Fruit fly (Drosophila melanogaster): ENCODE data around the gene CG16753.

CG16753 gene

dm6 chr3L:3052110-3052871, 2.6 kb upstream of the CG16753 start, which contains the start of gene CG1271 (continued):
- TF ChIP-seq topi (GFP tag; optimal IDR thresholded peaks at IDR 0.05) (peak; percentile 63), net (GFP tag; optimal IDR thresholded peaks at IDR 0.05) (no peak), CG9139 (GFP tag; optimal IDR thresholded peaks at IDR 0.05) (no peak), Sox15 (GFP tag; optimal IDR thresholded peaks at IDR 0.05) (peak; percentile 8), Hr39 (GFP tag; optimal IDR thresholded peaks at IDR 0.05) (no peak), CG15336 (GFP tag; IDR thresholded peaks at IDR 0.05) (no peak), CG31627 (GFP tag; optimal IDR thresholded peaks at IDR 0.05) (peak; percentile 64), CG10631 (GFP tag; optimal IDR thresholded peaks at IDR 0.05) (no peak), fd59A (GFP tag; optimal IDR thresholded peaks at IDR 0.05) (peak; percentile 8), CG6276 (GFP tag; optimal IDR thresholded peaks at IDR 0.05) (no peak), CG34406 (GFP tag; optimal IDR thresholded peaks at IDR 0.05) (peak; percentile 40), Met (GFP tag; optimal IDR thresholded peaks at IDR 0.05) (no peak), CG11902 (GFP tag; optimal IDR thresholded peaks at IDR 0.05) (peak; percentile 35), Smox (GFP tag; optimal IDR thresholded peaks at IDR 0.05) (no peak), achi (GFP tag; optimal IDR thresholded peaks at IDR 0.05) (peak; percentile 42), eg (GFP tag; IDR thresholded peaks at IDR 0.05) (peak; percentile 30; the same call in 1 of the 3 replicates), pdm3 (GFP tag; optimal IDR thresholded peaks at IDR 0.05) (no peak), Eip93F (GFP tag; optimal IDR thresholded peaks at IDR 0.05) (no peak), Hr4 (GFP tag; optimal IDR thresholded peaks at IDR 0.05) (no peak), CG16779 (tag; optimal IDR thresholded peaks at IDR 0.05) (no peak), svp (GFP tag) (peak; percentile 89), CG10669 (GFP tag; optimal IDR thresholded peaks at IDR 0.05) (no peak), CG3919 (GFP tag; optimal IDR thresholded peaks at IDR 0.05) (peak; percentile 69), fd85E (GFP tag; optimal IDR thresholded peaks at IDR 0.05) (no peak), ss (GFP tag; optimal IDR thresholded peaks at IDR 0.05) (peak in 1 of 2 experiments; percentile 40), Eip78C (GFP tag) (peak; percentile 76), Eip75B (GFP tag; optimal IDR thresholded peaks at IDR 0.05) (peak; percentile 39), Hr38 (GFP tag; optimal IDR thresholded peaks at IDR 0.05) (no peak), Lpt (GFP tag; optimal IDR thresholded peaks at IDR 0.05) (no peak), CG32006 (GFP tag; optimal IDR thresholded peaks at IDR 0.05) (no peak), Sox102F (GFP tag; optimal IDR thresholded peaks at IDR 0.05) (no peak), CG8319 (GFP tag; optimal IDR thresholded peaks at IDR 0.05) (peak; percentile 43), Sox14 (GFP tag; optimal IDR thresholded peaks at IDR 0.05) (peak; percentile 65), Gug (GFP tag; IDR thresholded peaks at IDR 0.05) (no peak), OdsH (GFP tag; optimal IDR thresholded peaks at IDR 0.05) (no peak), dsx (GFP tag; optimal IDR thresholded peaks at IDR 0.05; ENCODE audit: poor library complexity, severe bottlenecking) (peak; percentile 13), CG6163 (GFP tag; IDR thresholded peaks at IDR 0.05) (peak; percentile 38; the same call in 2 of the 3 replicates), CG7368 (GFP tag; optimal IDR thresholded peaks at IDR 0.05) (no peak), CG3032 (tag; optimal IDR thresholded peaks at IDR 0.05) (peak; percentile 63), acj6 (GFP tag; optimal IDR thresholded peaks at IDR 0.05) (no peak), dac (GFP tag; optimal IDR thresholded peaks at IDR 0.05) (no peak), Ets21C (GFP tag; optimal IDR thresholded peaks at IDR 0.05) (no peak), Blimp-1 (GFP tag; optimal IDR thresholded peaks at IDR 0.05) (peak; percentile 20)

All from whole organism, prepupa.